Fruit fly (Drosophila melanogaster) S2 (cell line): ENCODE data around the gene sick.

Experiments
- CG8478 ChIP-seq: fragments of >200 bp; optimal IDR thresholded peaks from 2 replicates; lab custom pipeline; 2018
- CTCF ChIP-seq, 2 experiments: fragments of >200 bp; optimal IDR thresholded peaks; 2 replicates each; lab custom pipeline; 2018

dm6 chr2L:19884444-19884843 is 88.3 kb downstream of the sick start:
- no peak for TF ChIP-seq CG8478
- TF ChIP-seq CTCF (optimal IDR thresholded peaks at IDR 0.05; lab: Kevin White, UChicago), result no peak
